Worm (Caenorhabditis elegans) whole organism, L3 larva: ENCODE results near the gene C33D9.10.

Experiments
- R02D3.7 ChIP-seq: fragments of 150-350 bp; optimal IDR thresholded peaks from 2 replicates; lab custom pipeline; 2014; ENCODE audit warnings: missing biosample characterization, missing genetic modification characterization
- ZK546.5 ChIP-seq: sonication (generic microtip); optimal IDR thresholded peaks from 2 replicates; lab custom pipeline; 2017; ENCODE audit warnings: missing biosample characterization, missing genetic modification characterization
- aly-2 ChIP-seq: fragments of 150-350 bp; optimal IDR thresholded peaks from 2 replicates; lab custom pipeline; 2014; ENCODE audit warnings: missing biosample characterization, missing genetic modification characterization
- ama-1 ChIP-seq: fragments of 150-350 bp; optimal IDR thresholded peaks from 2 replicates; lab custom pipeline; 2018
- ceh-16 ChIP-seq: sonication (generic microtip); optimal IDR thresholded peaks from 2 replicates; lab custom pipeline; 2017; ENCODE audit warnings: missing biosample characterization, missing genetic modification characterization
- ceh-28 ChIP-seq: fragments of 150-350 bp; optimal IDR thresholded peaks from 2 replicates; lab custom pipeline; 2014; ENCODE audit warnings: missing biosample characterization, missing genetic modification reagents, missing genetic modification characterization
- ceh-82 ChIP-seq: fragments of 150-350 bp; optimal IDR thresholded peaks from 2 replicates; lab custom pipeline; 2014; ENCODE audit warnings: missing biosample characterization, missing genetic modification characterization
- ceh-9 ChIP-seq: sonication (generic microtip); optimal IDR thresholded peaks from 2 replicates; lab custom pipeline; 2018; ENCODE audit warnings: missing biosample characterization, missing genetic modification characterization
- daf-12 ChIP-seq: fragments of 150-350 bp; optimal IDR thresholded peaks from 2 replicates; lab custom pipeline; 2014; ENCODE audit warnings: missing biosample characterization, missing genetic modification reagents, missing genetic modification characterization
- egl-27 ChIP-seq: sonication (generic microtip); optimal IDR thresholded peaks from 4 replicates; lab custom pipeline; 2017; ENCODE audit warnings: missing biosample characterization, missing genetic modification reagents, missing genetic modification characterization
- egl-5 ChIP-seq: fragments of 150-350 bp; optimal IDR thresholded peaks from 2 replicates; lab custom pipeline; 2017; ENCODE audit warnings: missing biosample characterization, missing genetic modification reagents, missing genetic modification characterization, inconsistent platforms
- elt-1 ChIP-seq: fragments of 150-350 bp; optimal IDR thresholded peaks from 2 replicates; lab custom pipeline; 2014; ENCODE audit warnings: missing biosample characterization, missing genetic modification characterization
- elt-2 ChIP-seq: sonication (generic microtip); optimal IDR thresholded peaks from 2 replicates; lab custom pipeline; 2016; ENCODE audit warnings: missing genetic modification reagents, mild to moderate bottlenecking, missing genetic modification characterization, missing compliant biosample characterization
- elt-3 ChIP-seq, 3 experiments: fragments of 150-350 bp in 1 of 3; sonication (generic microtip) in 2 of 3; optimal IDR thresholded peaks; 2 replicates in 2 of 3; 4 replicates in 1 of 3; lab custom pipeline; 2014 to 2017; ENCODE audit warnings: missing biosample characterization in 3 of 3, missing genetic modification characterization in 3 of 3
- eor-1 ChIP-seq, 2 experiments: fragments of 150-350 bp; optimal IDR thresholded peaks; 2 replicates each; lab custom pipeline; 2014 to 2018; ENCODE audit warnings: missing biosample characterization in 2 of 2, missing genetic modification characterization in 2 of 2
- fkh-10 ChIP-seq: sonication (generic microtip); optimal IDR thresholded peaks from 2 replicates; lab custom pipeline; 2017; ENCODE audit warnings: missing biosample characterization, missing genetic modification reagents, missing genetic modification characterization
- fkh-2 ChIP-seq: fragments of 150-350 bp; optimal IDR thresholded peaks from 2 replicates; lab custom pipeline; 2014; ENCODE audit warnings: missing biosample characterization, missing genetic modification reagents, missing genetic modification characterization
- fos-1 ChIP-seq: fragments of 150-350 bp; optimal IDR thresholded peaks from 2 replicates; lab custom pipeline; 2014; ENCODE audit warnings: missing biosample characterization, missing genetic modification characterization
- hmg-11 ChIP-seq: sonication (generic microtip); optimal IDR thresholded peaks from 2 replicates; lab custom pipeline; 2016; ENCODE audit warnings: missing genetic modification characterization, missing compliant biosample characterization
- jun-1 ChIP-seq: fragments of 150-350 bp; optimal IDR thresholded peaks from 2 replicates; lab custom pipeline; 2014; ENCODE audit warnings: missing biosample characterization, missing genetic modification reagents, missing genetic modification characterization
- lin-15B ChIP-seq: fragments of 150-350 bp; optimal IDR thresholded peaks from 2 replicates; lab custom pipeline; 2014; ENCODE audit warnings: missing biosample characterization, missing genetic modification characterization
- lin-39 ChIP-seq: fragments of 150-350 bp; optimal IDR thresholded peaks from 2 replicates; lab custom pipeline; 2018; ENCODE audit warnings: missing biosample characterization, missing genetic modification reagents, missing genetic modification characterization
- lsy-12 ChIP-seq: sonication (generic microtip); optimal IDR thresholded peaks from 2 replicates; lab custom pipeline; 2016; ENCODE audit warnings: mild to moderate bottlenecking, missing genetic modification characterization, missing compliant biosample characterization
- mdl-1 ChIP-seq: fragments of 150-350 bp; optimal IDR thresholded peaks from 2 replicates; lab custom pipeline; 2014; ENCODE audit warnings: missing biosample characterization, missing genetic modification characterization
- mml-1 ChIP-seq: fragments of 150-350 bp; sonication (generic microtip); optimal IDR thresholded peaks from 3 replicates; lab custom pipeline; 2014; ENCODE audit warnings: missing biosample characterization, missing genetic modification characterization
- nfya-1 ChIP-seq: sonication (generic microtip); optimal IDR thresholded peaks from 2 replicates; lab custom pipeline; 2017; ENCODE audit warnings: missing genetic modification characterization, mild to moderate bottlenecking, missing compliant biosample characterization, antibody characterized with exemption, moderate library complexity; ENCODE audit not compliant: insufficient read depth
- nhr-11 ChIP-seq: fragments of 150-350 bp; optimal IDR thresholded peaks from 2 replicates; lab custom pipeline; 2014; ENCODE audit warnings: missing biosample characterization, missing genetic modification characterization
- nhr-12 ChIP-seq: fragments of 150-350 bp; optimal IDR thresholded peaks from 2 replicates; lab custom pipeline; 2014; ENCODE audit warnings: missing biosample characterization, missing genetic modification characterization
- nhr-23 ChIP-seq: fragments of 150-350 bp; optimal IDR thresholded peaks from 2 replicates; lab custom pipeline; 2014; ENCODE audit warnings: missing biosample characterization, missing genetic modification reagents, missing genetic modification characterization
- nhr-237 ChIP-seq: fragments of 150-350 bp; optimal IDR thresholded peaks from 2 replicates; lab custom pipeline; 2014; ENCODE audit warnings: missing biosample characterization, missing genetic modification characterization
- nhr-25 ChIP-seq: sonication (generic microtip); optimal IDR thresholded peaks from 2 replicates; lab custom pipeline; 2017; ENCODE audit warnings: missing biosample characterization, missing genetic modification characterization
- nhr-28 ChIP-seq: fragments of 150-350 bp; optimal IDR thresholded peaks from 2 replicates; lab custom pipeline; 2014; ENCODE audit warnings: missing biosample characterization, missing genetic modification characterization
- nhr-43 ChIP-seq: sonication (generic microtip); optimal IDR thresholded peaks from 2 replicates; lab custom pipeline; 2016; ENCODE audit warnings: mild to moderate bottlenecking, missing genetic modification characterization, missing compliant biosample characterization; ENCODE audit not compliant: poor library complexity, severe bottlenecking
- nhr-67 ChIP-seq: fragments of 150-350 bp; optimal IDR thresholded peaks from 2 replicates; lab custom pipeline; 2014; ENCODE audit warnings: missing biosample characterization, missing genetic modification characterization
- nhr-76 ChIP-seq: fragments of 150-350 bp; sonication (generic microtip); optimal IDR thresholded peaks from 5 replicates; lab custom pipeline; 2014; ENCODE audit warnings: missing biosample characterization, missing genetic modification characterization
- nhr-77 ChIP-seq: fragments of 150-350 bp; optimal IDR thresholded peaks from 2 replicates; lab custom pipeline; 2014; ENCODE audit warnings: missing biosample characterization, missing genetic modification characterization
- pha-4 ChIP-seq: fragments of 150-350 bp; optimal IDR thresholded peaks from 2 replicates; lab custom pipeline; 2014; ENCODE audit warnings: missing biosample characterization, missing genetic modification reagents, missing genetic modification characterization
- pqm-1 ChIP-seq: fragments of 150-350 bp; optimal IDR thresholded peaks from 2 replicates; lab custom pipeline; 2017; ENCODE audit warnings: missing biosample characterization, missing genetic modification characterization, inconsistent platforms
- sea-2 ChIP-seq: fragments of 150-350 bp; sonication (generic microtip); optimal IDR thresholded peaks from 4 replicates; lab custom pipeline; 2014; ENCODE audit warnings: missing biosample characterization, missing genetic modification reagents, missing genetic modification characterization
- skn-1 ChIP-seq: fragments of 150-350 bp; optimal IDR thresholded peaks from 2 replicates; lab custom pipeline; 2014; ENCODE audit warnings: missing biosample characterization, missing genetic modification characterization
- snpc-4 ChIP-seq: fragments of 150-350 bp; optimal IDR thresholded peaks from 2 replicates; lab custom pipeline; 2014; ENCODE audit warnings: missing biosample characterization, missing genetic modification characterization
- tbx-2 ChIP-seq: sonication (generic microtip); optimal IDR thresholded peaks from 2 replicates; lab custom pipeline; 2016; ENCODE audit warnings: mild to moderate bottlenecking, missing genetic modification characterization, missing compliant biosample characterization
- unc-39 ChIP-seq: sonication (generic microtip); optimal IDR thresholded peaks from 4 replicates; lab custom pipeline; 2017; ENCODE audit warnings: missing biosample characterization, missing genetic modification characterization
- unc-62 ChIP-seq: fragments of 150-350 bp; sonication (generic microtip); optimal IDR thresholded peaks from 4 replicates; lab custom pipeline; 2014; ENCODE audit warnings: missing biosample characterization, missing genetic modification reagents, missing genetic modification characterization
- zag-1 ChIP-seq: fragments of 150-350 bp; optimal IDR thresholded peaks from 2 replicates; lab custom pipeline; 2014; ENCODE audit warnings: missing biosample characterization, missing genetic modification characterization
- ztf-11 ChIP-seq: fragments of 150-350 bp; optimal IDR thresholded peaks from 2 replicates; lab custom pipeline; 2014; ENCODE audit warnings: missing biosample characterization, missing genetic modification characterization
- ztf-4 ChIP-seq: fragments of 150-350 bp; optimal IDR thresholded peaks from 2 replicates; lab custom pipeline; 2014; ENCODE audit warnings: missing biosample characterization, missing genetic modification characterization

Gene C33D9.10

ce11 chrIV:8782172-8782571 lies 5.8 kb downstream of the C33D9.10 start:
- TF ChIP-seq sea-2 (GFP tag; lab: Kevin White, UChicago) (peak; percentile 16), elt-3 (tag; optimal IDR thresholded peaks at IDR 0.05; lab: Kevin White, UChicago) (no peak), ztf-4 (no peak), aly-2 (tag; lab: Kevin White, UChicago) (no peak), nhr-237 (no peak), eor-1 (tag; optimal IDR thresholded peaks at IDR 0.05; lab: Kevin White, UChicago) (no peak), fos-1 (no peak), nhr-43 (tag; lab: Kevin White, UChicago) (peak; percentile 53), nhr-11 (tag; lab: Kevin White, UChicago) (no peak), lin-15B (tag; lab: Kevin White, UChicago) (peak; percentile 14), egl-5 (tag; lab: Kevin White, UChicago) (peak; percentile 55), ceh-16 (tag; lab: Kevin White, UChicago) (no peak), tbx-2 (tag; lab: Kevin White, UChicago) (no peak), zag-1 (no peak), ama-1 (lab: Kevin White, UChicago) (no peak), elt-2 (peak; percentile 44), nfya-1 (peak; percentile 59), R02D3.7 (peak; percentile 38), unc-62 (GFP tag; lab: Kevin White, UChicago) (no peak), nhr-76 (tag; lab: Kevin White, UChicago) (no peak), ceh-28 (peak; percentile 69), nhr-25 (peak; percentile 95), nhr-23 (tag; lab: Kevin White, UChicago) (peak; percentile 91), mdl-1 (tag; lab: Kevin White, UChicago) (no peak), snpc-4 (peak; percentile 23), pha-4 (tag; lab: Kevin White, UChicago) (peak; percentile 52), ZK546.5 (tag; lab: Kevin White, UChicago) (no peak), mml-1 (no peak), fkh-10 (no peak), lsy-12 (tag; lab: Kevin White, UChicago) (peak; percentile 43), ceh-82 (no peak), hmg-11 (peak; percentile 83), nhr-77 (tag; lab: Kevin White, UChicago) (no peak), nhr-12 (tag; lab: Kevin White, UChicago) (no peak), skn-1 (tag; lab: Kevin White, UChicago) (no peak), lin-39 (peak; percentile 93), jun-1 (peak; percentile 59), ceh-9 (tag; lab: Kevin White, UChicago) (no peak), daf-12 (tag; lab: Kevin White, UChicago) (no peak), fkh-2 (tag; lab: Kevin White, UChicago) (no peak), unc-39 (tag; lab: Kevin White, UChicago) (no peak), nhr-28 (no peak), ztf-11 (no peak), egl-27 (tag; lab: Kevin White, UChicago) (peak; percentile 47), nhr-67 (tag; lab: Kevin White, UChicago) (no peak), pqm-1 (tag; lab: Kevin White, UChicago) (no peak), elt-1 (tag; lab: Kevin White, UChicago) (peak; percentile 41)

- TF ChIP-seq skn-1 (tag; lab: Kevin White, UChicago) (no peak), nhr-28 (no peak)
- TF ChIP-seq, all 47 proteins: peak for 0
Measured at ce11 chrIV:8778045-8778444, 9.9 kb downstream of the C33D9.10 start, which contains the start of gene C33D9.6. TSS of gene C33D9.6 (minus strand) at chrIV:8778145.
